Worm (Caenorhabditis elegans): ENCODE results near the gene Y76A2B.4.

ce11 chrIII:13580076-13580475 is 33.5 kb upstream of the Y76A2B.4 start:
- TF ChIP-seq ces-1 (GFP tag; optimal IDR thresholded peaks at IDR 0.05) (no peak), lin-15B (tag; optimal IDR thresholded peaks at IDR 0.05) (no peak), skn-1 (tag; optimal IDR thresholded peaks at IDR 0.05) (no peak), snpc-4 (tag; optimal IDR thresholded peaks at IDR 0.05) (no peak), unc-62 (GFP tag; optimal IDR thresholded peaks at IDR 0.05 in 1 of 2) (peak in 1 of 2 experiments; percentile 82), unc-62 (tag; optimal IDR thresholded peaks at IDR 0.05) (no peak), ctbp-1 (GFP tag; IDR thresholded peaks at IDR 0.05) (no peak)

Data from whole organism, L4 larva.